Fruit fly (Drosophila melanogaster): Measurements from ENCODE around the gene Nep6.
A peak's percentile ranks its signal among the peaks of the same experiment; 100 is the strongest.

Gene Nep6

DNA sequence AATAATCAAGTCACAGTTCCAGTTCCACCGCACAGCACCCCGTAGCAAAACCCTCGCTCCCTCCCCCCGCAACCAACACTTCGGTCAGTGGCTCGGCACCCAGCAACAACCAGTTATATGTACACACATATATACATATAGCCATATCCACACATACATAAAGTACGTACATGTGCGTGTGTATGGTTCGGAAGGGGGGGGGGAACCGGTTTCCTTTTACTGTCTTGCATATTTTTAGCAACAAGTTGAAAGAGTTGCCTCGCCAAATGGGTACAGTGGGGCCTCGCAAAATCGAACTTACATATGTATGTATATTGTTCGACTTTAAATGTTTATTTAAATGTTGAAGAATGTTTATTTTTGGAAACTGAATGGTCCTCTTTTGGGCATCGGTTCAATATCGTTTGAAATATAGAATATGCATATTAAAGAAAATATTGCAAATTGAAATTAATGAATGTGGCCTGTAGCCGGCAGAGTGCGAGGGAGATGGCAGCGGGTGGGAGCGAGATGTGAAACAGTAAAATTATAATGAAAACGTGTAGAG lies 46.4 kb upstream of the Nep6 start (continued):
- TF ChIP-seq dac (GFP tag; optimal IDR thresholded peaks at IDR 0.05), result peak; percentile 71
- peak; percentile 84 for TF ChIP-seq dsx (GFP tag; optimal IDR thresholded peaks at IDR 0.05; ENCODE audit: poor library complexity, severe bottlenecking)
- TF ChIP-seq OdsH (GFP tag; optimal IDR thresholded peaks at IDR 0.05), result peak; percentile 88
- TF ChIP-seq fd59A (GFP tag; optimal IDR thresholded peaks at IDR 0.05), result peak; percentile 79
- peak; percentile 58 for TF ChIP-seq Lpt (GFP tag; optimal IDR thresholded peaks at IDR 0.05)
- TF ChIP-seq Hr38 (GFP tag; optimal IDR thresholded peaks at IDR 0.05), result no peak
- TF ChIP-seq net (GFP tag; optimal IDR thresholded peaks at IDR 0.05), result peak; percentile 83
- TF ChIP-seq pdm3 (GFP tag; optimal IDR thresholded peaks at IDR 0.05), result peak; percentile 93
- TF ChIP-seq CG10669 (GFP tag; optimal IDR thresholded peaks at IDR 0.05), result peak; percentile 94
- TF ChIP-seq salr (GFP tag; optimal IDR thresholded peaks at IDR 0.05), result peak; percentile 64 to 71
- TF ChIP-seq CG8319 (GFP tag; optimal IDR thresholded peaks at IDR 0.05), result peak; percentile 85
- TF ChIP-seq achi (GFP tag; optimal IDR thresholded peaks at IDR 0.05), result peak; percentile 84
- peak; percentile 88 for TF ChIP-seq Eip93F (GFP tag; optimal IDR thresholded peaks at IDR 0.05)
- peak; percentile 81 for TF ChIP-seq CG1621 (tag; optimal IDR thresholded peaks at IDR 0.05)
- peak; percentile 87 for TF ChIP-seq CG32006 (GFP tag; optimal IDR thresholded peaks at IDR 0.05)
- peak; percentile 94 for TF ChIP-seq topi (GFP tag; optimal IDR thresholded peaks at IDR 0.05)

DNA sequence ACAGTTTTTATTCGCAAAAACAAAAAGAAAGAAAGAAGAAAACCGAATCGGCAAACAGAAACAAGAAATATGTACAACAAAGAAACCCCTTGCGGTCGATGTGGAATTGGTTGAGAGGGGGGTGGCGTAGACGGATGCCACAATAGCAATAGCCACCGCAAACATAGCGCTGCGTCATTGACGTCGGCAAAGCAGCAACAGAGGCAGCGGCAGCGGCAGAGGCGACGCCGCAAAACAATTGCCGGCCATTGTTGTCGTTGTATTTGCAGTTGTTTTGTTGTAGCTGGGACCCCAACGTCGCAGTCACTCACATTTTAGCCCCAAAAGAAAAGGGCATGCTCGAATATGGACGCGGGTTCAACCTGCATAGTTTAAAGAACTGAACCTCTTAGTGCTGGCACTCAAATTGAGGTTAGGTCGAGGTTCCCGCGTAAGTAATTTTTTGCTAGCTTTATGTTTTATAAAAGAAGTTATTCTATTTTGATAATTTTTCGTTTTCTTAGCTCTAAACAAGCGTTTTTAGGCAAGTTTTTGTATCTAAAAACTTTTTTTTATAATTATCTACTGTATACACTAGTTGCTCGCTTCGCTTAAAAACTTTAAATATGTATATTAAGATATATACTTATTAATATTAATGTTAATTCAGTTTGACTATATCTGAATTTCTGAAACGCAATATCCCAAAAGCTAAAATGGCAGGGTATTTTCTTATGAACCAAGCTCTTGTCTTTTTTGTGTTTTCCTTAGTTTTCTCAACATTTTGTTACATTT lies 45.7 kb upstream of the Nep6 start:
- TF ChIP-seq CG10669 (GFP tag; optimal IDR thresholded peaks at IDR 0.05) (peak; percentile 69), Sox15 (GFP tag; optimal IDR thresholded peaks at IDR 0.05) (peak; percentile 85), Eip78C (GFP tag) (peak; percentile 90), Ets21C (GFP tag; optimal IDR thresholded peaks at IDR 0.05) (peak; percentile 74), OdsH (GFP tag; optimal IDR thresholded peaks at IDR 0.05) (peak; percentile 92), Blimp-1 (GFP tag; optimal IDR thresholded peaks at IDR 0.05) (peak; percentile 56), Smox (GFP tag; optimal IDR thresholded peaks at IDR 0.05) (peak; percentile 76), CG1621 (tag; optimal IDR thresholded peaks at IDR 0.05) (peak; percentile 48), CG11762 (GFP tag; optimal IDR thresholded peaks at IDR 0.05; ENCODE audit: insufficient read depth) (peak; percentile 79), CG10631 (GFP tag; optimal IDR thresholded peaks at IDR 0.05) (peak; percentile 92), Ets96B (tag; optimal IDR thresholded peaks at IDR 0.05) (peak; percentile 74), CG7368 (GFP tag; optimal IDR thresholded peaks at IDR 0.05) (peak; percentile 10), Hr38 (GFP tag; optimal IDR thresholded peaks at IDR 0.05) (no peak), dac (GFP tag; optimal IDR thresholded peaks at IDR 0.05) (peak; percentile 77), net (GFP tag; optimal IDR thresholded peaks at IDR 0.05) (peak; percentile 47), CG6854 (GFP tag; optimal IDR thresholded peaks at IDR 0.05) (peak; percentile 24), ss (GFP tag; optimal IDR thresholded peaks at IDR 0.05) (peak in 1 of 2 experiments; percentile 50), CG34406 (GFP tag; optimal IDR thresholded peaks at IDR 0.05) (peak; percentile 89), Lpt (GFP tag; optimal IDR thresholded peaks at IDR 0.05) (peak; percentile 72), Hr39 (GFP tag; optimal IDR thresholded peaks at IDR 0.05) (peak; percentile 86), CG8319 (GFP tag; optimal IDR thresholded peaks at IDR 0.05) (peak; percentile 72), CG8119 (GFP tag; IDR thresholded peaks at IDR 0.05) (peak; percentile 84), spab (GFP tag; optimal IDR thresholded peaks at IDR 0.05) (peak; percentile 66), fd59A (GFP tag; optimal IDR thresholded peaks at IDR 0.05) (no peak), Eip93F (GFP tag; optimal IDR thresholded peaks at IDR 0.05) (peak; percentile 27), Hr4 (GFP tag; optimal IDR thresholded peaks at IDR 0.05) (peak; percentile 73), achi (GFP tag; optimal IDR thresholded peaks at IDR 0.05) (peak; percentile 89), CG11902 (GFP tag; optimal IDR thresholded peaks at IDR 0.05) (peak; percentile 74), Sox14 (GFP tag; optimal IDR thresholded peaks at IDR 0.05) (peak; percentile 73), Eip75B (GFP tag; optimal IDR thresholded peaks at IDR 0.05) (peak; percentile 25), CG6163 (GFP tag; IDR thresholded peaks at IDR 0.05) (peak; percentile 41; the same call in 2 of the 3 replicates), CG3032 (tag; optimal IDR thresholded peaks at IDR 0.05) (peak; percentile 86), salr (GFP tag; optimal IDR thresholded peaks at IDR 0.05) (peak; percentile 50 to 88), fkh (GFP tag; optimal IDR thresholded peaks at IDR 0.05) (peak; percentile 17), CG6792 (GFP tag; optimal IDR thresholded peaks at IDR 0.05) (peak; percentile 87), pdm3 (GFP tag; optimal IDR thresholded peaks at IDR 0.05) (peak; percentile 86), CG15336 (GFP tag; IDR thresholded peaks at IDR 0.05) (peak; percentile 79), esn (GFP tag; optimal IDR thresholded peaks at IDR 0.05) (peak; percentile 85), dsx (GFP tag; optimal IDR thresholded peaks at IDR 0.05; ENCODE audit: poor library complexity, severe bottlenecking) (peak; percentile 16), CG8632 (GFP tag; optimal IDR thresholded peaks at IDR 0.05) (peak; percentile 85), acj6 (GFP tag; optimal IDR thresholded peaks at IDR 0.05) (peak; percentile 92), CG32006 (GFP tag; optimal IDR thresholded peaks at IDR 0.05) (peak; percentile 96), CG4318 (GFP tag; optimal IDR thresholded peaks at IDR 0.05) (peak; percentile 87)

Data from whole organism, prepupa.